Worm (Caenorhabditis elegans) whole organism, L4 larva: Measurements from ENCODE around the gene T07D4.2.
A peak's percentile ranks its signal among the peaks of the same experiment; 100 is the strongest.

ENCODE experiments used
- ama-1 ChIP-seq: fragments of 150-350 bp; optimal IDR thresholded peaks from 2 replicates; lab custom pipeline; 2014; ENCODE audit warnings: inconsistent platforms, mixed read lengths
- ceh-82 ChIP-seq: sonication (generic microtip); optimal IDR thresholded peaks from 2 replicates; lab custom pipeline; 2017; ENCODE audit warnings: missing biosample characterization, missing genetic modification characterization
- daf-16 ChIP-seq, 3 experiments: sonication (generic microtip); optimal IDR thresholded peaks; 2 replicates each; lab custom pipeline; 2016 to 2017; ENCODE audit warnings: missing genetic modification characterization in 3 of 3, missing genetic modification reagents in 3 of 3, mild to moderate bottlenecking in 2 of 3, missing compliant biosample characterization in 2 of 3, missing biosample characterization in 1 of 3, moderate library complexity in 1 of 3
- fkh-10 ChIP-seq: fragments of 150-350 bp; optimal IDR thresholded peaks from 2 replicates; lab custom pipeline; 2014; ENCODE audit warnings: missing biosample characterization, missing genetic modification reagents, missing genetic modification characterization
- lin-13 ChIP-seq: fragments of 150-350 bp; optimal IDR thresholded peaks from 2 replicates; lab custom pipeline; 2014; ENCODE audit warnings: missing biosample characterization, missing genetic modification reagents, missing genetic modification characterization
- skn-1 ChIP-seq: fragments of 150-350 bp; optimal IDR thresholded peaks from 2 replicates; lab custom pipeline; 2014; ENCODE audit warnings: missing biosample characterization, missing genetic modification characterization

ce11 chrII:8820126-8820972 lies 53.4 kb downstream of the T07D4.2 start:
- no peak for TF ChIP-seq lin-13 (GFP tag; lab: Kevin White, UChicago)
- TF ChIP-seq ama-1 (lab: Kevin White, UChicago) = peak; percentile 92
- no peak for TF ChIP-seq fkh-10 (GFP tag; lab: Kevin White, UChicago)
- TF ChIP-seq ceh-82 (tag; lab: Kevin White, UChicago) = no peak
- no peak for TF ChIP-seq daf-16 (GFP tag; optimal IDR thresholded peaks at IDR 0.05; lab: Kevin White, UChicago)
- no peak for TF ChIP-seq daf-16 (tag; optimal IDR thresholded peaks at IDR 0.05; lab: Kevin White, UChicago)
- TF ChIP-seq skn-1 (tag; lab: Kevin White, UChicago) = no peak
